Worm (Caenorhabditis elegans) whole organism, L2 larva: Measurements from ENCODE around the gene Y56A3A.33.
A peak's percentile ranks its signal among the peaks of the same experiment; 100 is the strongest.

Source experiments
- C34F6.9 ChIP-seq: fragments of 150-350 bp; optimal IDR thresholded peaks from 2 replicates; lab custom pipeline; 2014; ENCODE audit warnings: missing biosample characterization, missing genetic modification characterization
- F13H6.1 ChIP-seq: sonication (generic microtip); optimal IDR thresholded peaks from 2 replicates; lab custom pipeline; 2016; ENCODE audit warnings: missing genetic modification characterization, missing compliant biosample characterization
- R02D3.7 ChIP-seq: fragments of 150-350 bp; optimal IDR thresholded peaks from 2 replicates; lab custom pipeline; 2014; ENCODE audit warnings: missing biosample characterization, missing genetic modification characterization
- Y55F3AM.14 ChIP-seq: fragments of 200-800 bp; sonication (Bioruptor generic); optimal IDR thresholded peaks from 2 replicates; lab custom pipeline; 2018; ENCODE audit warnings: mild to moderate bottlenecking, missing genetic modification characterization, missing compliant biosample characterization
- ZK546.5 ChIP-seq: sonication (generic microtip); optimal IDR thresholded peaks from 2 replicates; lab custom pipeline; 2017; ENCODE audit warnings: missing biosample characterization, missing genetic modification characterization
- alr-1 ChIP-seq: fragments of 150-350 bp; optimal IDR thresholded peaks from 2 replicates; lab custom pipeline; 2014; ENCODE audit warnings: missing biosample characterization, missing genetic modification characterization
- aly-2 ChIP-seq: fragments of 150-350 bp; optimal IDR thresholded peaks from 2 replicates; lab custom pipeline; 2014; ENCODE audit warnings: missing biosample characterization, missing genetic modification characterization
- blmp-1 ChIP-seq: sonication (generic microtip); optimal IDR thresholded peaks from 2 replicates; lab custom pipeline; 2017; ENCODE audit warnings: missing genetic modification characterization, mild to moderate bottlenecking, missing compliant biosample characterization, antibody characterized with exemption, moderate library complexity; ENCODE audit not compliant: insufficient read depth
- ceh-16 ChIP-seq: fragments of 150-350 bp; optimal IDR thresholded peaks from 2 replicates; lab custom pipeline; 2014; ENCODE audit warnings: missing biosample characterization, missing genetic modification characterization
- crh-2 ChIP-seq: sonication (generic microtip); optimal IDR thresholded peaks from 2 replicates; lab custom pipeline; 2017; ENCODE audit warnings: missing biosample characterization, missing genetic modification characterization
- dmd-4 ChIP-seq: sonication (generic microtip); optimal IDR thresholded peaks from 2 replicates; lab custom pipeline; 2017; ENCODE audit warnings: missing biosample characterization, missing genetic modification characterization
- egl-27 ChIP-seq: sonication (generic microtip); optimal IDR thresholded peaks from 3 replicates; lab custom pipeline; 2017; ENCODE audit warnings: missing biosample characterization, missing genetic modification reagents, missing genetic modification characterization
- elt-1 ChIP-seq: fragments of 150-350 bp; optimal IDR thresholded peaks from 2 replicates; lab custom pipeline; 2014; ENCODE audit warnings: missing biosample characterization, missing genetic modification characterization
- elt-3 ChIP-seq: sonication (generic microtip); optimal IDR thresholded peaks from 2 replicates; lab custom pipeline; 2017; ENCODE audit warnings: missing biosample characterization, missing genetic modification characterization
- fos-1 ChIP-seq: fragments of 150-350 bp; optimal IDR thresholded peaks from 2 replicates; lab custom pipeline; 2014; ENCODE audit warnings: missing biosample characterization, missing genetic modification characterization
- lin-11 ChIP-seq: fragments of 150-350 bp; sonication (generic microtip); optimal IDR thresholded peaks from 2 replicates; lab custom pipeline; 2014; ENCODE audit warnings: missing biosample characterization, missing genetic modification characterization, inconsistent platforms, mixed read lengths
- lin-13 ChIP-seq: fragments of 150-350 bp; optimal IDR thresholded peaks from 2 replicates; lab custom pipeline; 2014; ENCODE audit warnings: missing biosample characterization, missing genetic modification reagents, missing genetic modification characterization
- lin-39 ChIP-seq: fragments of 150-350 bp; optimal IDR thresholded peaks from 2 replicates; lab custom pipeline; 2014; ENCODE audit warnings: missing biosample characterization, missing genetic modification reagents, missing genetic modification characterization
- lsy-2 ChIP-seq, 2 experiments: fragments of 150-350 bp in 1 of 2; sonication (generic microtip) in 1 of 2; optimal IDR thresholded peaks; 2 replicates each; lab custom pipeline; 2014 to 2017; ENCODE audit warnings: missing biosample characterization in 2 of 2, missing genetic modification characterization in 2 of 2
- mbf-1 ChIP-seq: sonication (generic microtip); optimal IDR thresholded peaks from 2 replicates; lab custom pipeline; 2017; ENCODE audit warnings: missing biosample characterization, missing genetic modification characterization
- mdl-1 ChIP-seq, 2 experiments: fragments of 150-350 bp in 1 of 2; sonication (generic microtip) in 1 of 2; optimal IDR thresholded peaks; 2 replicates each; lab custom pipeline; 2017; ENCODE audit warnings: missing biosample characterization in 2 of 2, missing genetic modification characterization in 2 of 2
- nhr-10 ChIP-seq: sonication (generic microtip); optimal IDR thresholded peaks from 2 replicates; lab custom pipeline; 2017; ENCODE audit warnings: missing biosample characterization, missing genetic modification characterization
- nhr-11 ChIP-seq: fragments of 150-350 bp; optimal IDR thresholded peaks from 2 replicates; lab custom pipeline; 2014; ENCODE audit warnings: missing biosample characterization, missing genetic modification characterization
- nhr-12 ChIP-seq: fragments of 150-350 bp; optimal IDR thresholded peaks from 2 replicates; lab custom pipeline; 2014; ENCODE audit warnings: missing biosample characterization, missing genetic modification characterization
- nhr-129 ChIP-seq: fragments of 150-350 bp; optimal IDR thresholded peaks from 2 replicates; lab custom pipeline; 2014; ENCODE audit warnings: missing biosample characterization, missing genetic modification characterization
- nhr-21 ChIP-seq: fragments of 150-350 bp; optimal IDR thresholded peaks from 2 replicates; lab custom pipeline; 2014; ENCODE audit warnings: missing biosample characterization, missing genetic modification characterization
- nhr-23 ChIP-seq: fragments of 150-350 bp; optimal IDR thresholded peaks from 2 replicates; lab custom pipeline; 2014; ENCODE audit warnings: missing biosample characterization, missing genetic modification reagents, missing genetic modification characterization
- nhr-237 ChIP-seq: fragments of 150-350 bp; optimal IDR thresholded peaks from 2 replicates; lab custom pipeline; 2014; ENCODE audit warnings: missing biosample characterization, missing genetic modification characterization
- nhr-6 ChIP-seq: fragments of 150-350 bp; optimal IDR thresholded peaks from 2 replicates; lab custom pipeline; 2014; ENCODE audit warnings: missing biosample characterization, missing genetic modification characterization
- nhr-77 ChIP-seq: fragments of 150-350 bp; optimal IDR thresholded peaks from 2 replicates; lab custom pipeline; 2014; ENCODE audit warnings: missing biosample characterization, missing genetic modification characterization
- peb-1 ChIP-seq: fragments of 150-350 bp; optimal IDR thresholded peaks from 2 replicates; lab custom pipeline; 2014; ENCODE audit warnings: missing biosample characterization, missing genetic modification characterization
- sem-4 ChIP-seq: fragments of 150-350 bp; optimal IDR thresholded peaks from 2 replicates; lab custom pipeline; 2014; ENCODE audit warnings: missing biosample characterization, missing genetic modification reagents, missing genetic modification characterization
- sma-3 ChIP-seq: sonication (generic microtip); optimal IDR thresholded peaks from 2 replicates; lab custom pipeline; 2016; ENCODE audit warnings: missing genetic modification reagents, missing genetic modification characterization, missing compliant biosample characterization
- sma-9 ChIP-seq, 2 experiments: fragments of 150-350 bp in 1 of 2; sonication (generic microtip) in 1 of 2; optimal IDR thresholded peaks; 2 replicates each; lab custom pipeline; 2014 to 2016; ENCODE audit warnings: missing genetic modification characterization in 2 of 2, mild to moderate bottlenecking in 1 of 2, missing biosample characterization in 1 of 2, missing compliant biosample characterization in 1 of 2, missing genetic modification reagents in 1 of 2, moderate library complexity in 1 of 2
- snpc-4 ChIP-seq: fragments of 150-350 bp; optimal IDR thresholded peaks from 2 replicates; lab custom pipeline; 2014; ENCODE audit warnings: missing biosample characterization, missing genetic modification characterization
- unc-39 ChIP-seq: fragments of 150-350 bp; optimal IDR thresholded peaks from 2 replicates; lab custom pipeline; 2014; ENCODE audit warnings: missing biosample characterization, missing genetic modification characterization
- unc-55 ChIP-seq: fragments of 150-350 bp; sonication (generic microtip); optimal IDR thresholded peaks from 3 replicates; lab custom pipeline; 2014; ENCODE audit warnings: missing biosample characterization, missing genetic modification reagents, missing genetic modification characterization
- unc-62 ChIP-seq: fragments of 150-350 bp; optimal IDR thresholded peaks from 2 replicates; lab custom pipeline; 2014; ENCODE audit warnings: missing biosample characterization, missing genetic modification reagents, missing genetic modification characterization
- zag-1 ChIP-seq: fragments of 150-350 bp; optimal IDR thresholded peaks from 2 replicates; lab custom pipeline; 2014; ENCODE audit warnings: missing biosample characterization, missing genetic modification characterization
- ztf-11 ChIP-seq: sonication (generic microtip); optimal IDR thresholded peaks from 2 replicates; lab custom pipeline; 2017; ENCODE audit warnings: missing biosample characterization, missing genetic modification characterization
- ztf-4 ChIP-seq: fragments of 150-350 bp; optimal IDR thresholded peaks from 2 replicates; lab custom pipeline; 2014; ENCODE audit warnings: missing biosample characterization, missing genetic modification characterization

Gene Y56A3A.33

ce11 chrIII:11989823-11990222 is 12.9 kb downstream of the Y56A3A.33 start, which contains the start of gene wah-1:
Gene wah-1, plus strand, starts transcription at chrIII:11990167.
- TF ChIP-seq nhr-23 (tag; lab: Kevin White, UChicago): no peak
- peak; percentile 27 for TF ChIP-seq C34F6.9 (tag; lab: Kevin White, UChicago)
- TF ChIP-seq nhr-21 (tag; lab: Kevin White, UChicago): peak; percentile 21
- TF ChIP-seq crh-2: peak; percentile 7
- TF ChIP-seq mdl-1 (tag; optimal IDR thresholded peaks at IDR 0.05; lab: Kevin White, UChicago): peak in 1 of 2 experiments; percentile 50
- TF ChIP-seq aly-2 (tag; lab: Kevin White, UChicago): no peak
- TF ChIP-seq unc-39 (tag; lab: Kevin White, UChicago): no peak
- no peak for TF ChIP-seq lin-39
- TF ChIP-seq Y55F3AM.14 (GFP tag; lab: Kevin White, UChicago): no peak
- no peak for TF ChIP-seq fos-1 (tag; lab: Kevin White, UChicago)
- no peak for TF ChIP-seq snpc-4 (tag; lab: Kevin White, UChicago)
- no peak for TF ChIP-seq ZK546.5 (tag; lab: Kevin White, UChicago)
- TF ChIP-seq nhr-129 (tag; lab: Kevin White, UChicago): no peak
- no peak for TF ChIP-seq nhr-6 (tag; lab: Kevin White, UChicago)
- no peak for TF ChIP-seq lin-13 (GFP tag; lab: Kevin White, UChicago)
- TF ChIP-seq ztf-4 (tag; lab: Kevin White, UChicago): no peak
- TF ChIP-seq unc-55 (GFP tag; lab: Kevin White, UChicago): peak; percentile 2
- no peak for TF ChIP-seq R02D3.7 (tag; lab: Kevin White, UChicago)
- no peak for TF ChIP-seq sma-9 (GFP tag; optimal IDR thresholded peaks at IDR 0.05; lab: Kevin White, UChicago)
- no peak for TF ChIP-seq sma-9 (tag; optimal IDR thresholded peaks at IDR 0.05; lab: Kevin White, UChicago)
- TF ChIP-seq sma-3 (GFP tag; lab: Kevin White, UChicago): peak; percentile 8
- no peak for TF ChIP-seq elt-3 (tag; lab: Kevin White, UChicago)
- no peak for TF ChIP-seq dmd-4
- TF ChIP-seq sem-4 (tag; lab: Kevin White, UChicago): no peak
- no peak for TF ChIP-seq egl-27 (tag; lab: Kevin White, UChicago)
- no peak for TF ChIP-seq ceh-16 (tag; lab: Kevin White, UChicago)
- TF ChIP-seq ztf-11 (tag; lab: Kevin White, UChicago): no peak

DNA sequence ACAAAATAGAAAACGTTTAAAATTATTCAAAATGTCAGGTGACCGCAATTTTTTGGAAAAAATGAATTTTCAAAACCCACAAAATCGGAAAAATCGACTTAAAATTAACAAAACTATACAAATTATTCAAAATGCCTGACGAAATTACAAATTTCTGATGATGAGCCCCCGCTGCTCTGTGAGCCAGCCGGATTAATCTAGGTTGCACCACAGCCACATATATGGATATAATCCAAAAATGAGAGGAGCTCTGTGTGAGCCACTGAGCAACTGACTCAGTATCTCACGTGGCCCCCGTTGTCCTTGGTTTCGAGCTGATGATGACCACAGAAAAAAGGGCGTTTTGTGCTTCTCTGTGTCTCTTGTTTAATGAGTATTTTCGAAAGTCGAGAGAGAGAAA is 17.7 kb downstream of the Y56A3A.33 start:
- TF ChIP-seq nhr-10 (tag; lab: Kevin White, UChicago) (no peak), nhr-77 (tag; lab: Kevin White, UChicago) (no peak), nhr-12 (tag; lab: Kevin White, UChicago) (no peak), aly-2 (tag; lab: Kevin White, UChicago) (no peak), nhr-237 (tag; lab: Kevin White, UChicago) (no peak), Y55F3AM.14 (GFP tag; lab: Kevin White, UChicago) (no peak), unc-62 (no peak), lin-11 (tag; lab: Kevin White, UChicago) (no peak), fos-1 (tag; lab: Kevin White, UChicago) (no peak), zag-1 (tag; lab: Kevin White, UChicago) (no peak), mbf-1 (tag; lab: Kevin White, UChicago) (no peak), lsy-2 (tag; optimal IDR thresholded peaks at IDR 0.05; lab: Kevin White, UChicago) (no peak)
- TF ChIP-seq, all 48 proteins: peak for 0

- TF ChIP-seq nhr-77 (tag; lab: Kevin White, UChicago): no peak
- no peak for TF ChIP-seq peb-1 (tag; lab: Kevin White, UChicago)
- TF ChIP-seq nhr-11 (tag; lab: Kevin White, UChicago): no peak
- TF ChIP-seq snpc-4 (tag; lab: Kevin White, UChicago): no peak
Observed at ce11 chrIII:11982474-11982873, 20.3 kb downstream of the Y56A3A.33 start.

DNA sequence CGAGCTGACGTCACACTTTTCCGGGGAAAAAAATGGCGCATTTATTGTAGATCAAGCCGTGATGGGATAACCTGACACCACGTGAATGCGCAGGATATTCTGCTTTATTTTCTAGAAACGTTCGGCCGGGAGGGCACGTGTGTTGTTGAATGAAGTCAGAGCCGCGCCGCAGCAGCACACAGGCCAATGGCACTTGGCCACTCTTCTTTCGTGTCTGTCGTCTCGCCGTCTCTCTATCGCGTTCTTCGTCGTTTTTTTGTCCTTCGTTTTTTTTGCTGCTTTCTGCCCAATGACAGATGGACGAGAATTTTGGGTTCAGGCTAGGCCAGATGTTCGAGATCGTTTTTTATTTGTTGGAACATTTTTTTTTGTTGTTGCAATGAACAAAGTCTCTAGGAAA is 21.2 kb downstream of the Y56A3A.33 start:
- TF ChIP-seq elt-1 (no peak), elt-3 (tag; lab: Kevin White, UChicago) (no peak), fos-1 (tag; lab: Kevin White, UChicago) (peak; percentile 27), nhr-129 (tag; lab: Kevin White, UChicago) (peak; percentile 63), nhr-21 (tag; lab: Kevin White, UChicago) (no peak), nhr-10 (tag; lab: Kevin White, UChicago) (no peak), mbf-1 (tag; lab: Kevin White, UChicago) (no peak), lin-39 (no peak), ceh-16 (tag; lab: Kevin White, UChicago) (no peak), ztf-11 (tag; lab: Kevin White, UChicago) (no peak), crh-2 (peak; percentile 24), sem-4 (tag; lab: Kevin White, UChicago) (peak; percentile 30), C34F6.9 (tag; lab: Kevin White, UChicago) (peak; percentile 70), egl-27 (tag; lab: Kevin White, UChicago) (no peak), R02D3.7 (tag; lab: Kevin White, UChicago) (no peak), nhr-12 (tag; lab: Kevin White, UChicago) (no peak), unc-39 (tag; lab: Kevin White, UChicago) (no peak), dmd-4 (no peak), sma-3 (GFP tag; lab: Kevin White, UChicago) (no peak), blmp-1 (no peak), ZK546.5 (tag; lab: Kevin White, UChicago) (no peak), nhr-6 (tag; lab: Kevin White, UChicago) (no peak), F13H6.1 (no peak), nhr-237 (tag; lab: Kevin White, UChicago) (no peak), sma-9 (GFP tag; optimal IDR thresholded peaks at IDR 0.05; lab: Kevin White, UChicago) (no peak), sma-9 (tag; optimal IDR thresholded peaks at IDR 0.05; lab: Kevin White, UChicago) (no peak), mdl-1 (tag; optimal IDR thresholded peaks at IDR 0.05; lab: Kevin White, UChicago) (peak in 1 of 2 experiments; percentile 15), aly-2 (tag; lab: Kevin White, UChicago) (no peak), unc-62 (no peak), alr-1 (no peak), zag-1 (tag; lab: Kevin White, UChicago) (no peak), lin-11 (tag; lab: Kevin White, UChicago) (no peak), unc-55 (GFP tag; lab: Kevin White, UChicago) (peak; percentile 42)
